Fruit fly (Drosophila melanogaster): ENCODE data around the gene CG8004.
A peak's percentile ranks its signal among the peaks of the same experiment; 100 is the strongest.

Gene CG8004

dm6 chr3L:19901486-19902255, 26.6 kb downstream of the CG8004 start:
- TF ChIP-seq lola (GFP tag; optimal IDR thresholded peaks at IDR 0.05) (no peak), N (GFP tag; optimal IDR thresholded peaks at IDR 0.05) (no peak), GATAd (GFP tag; optimal IDR thresholded peaks at IDR 0.05) (no peak), fru (GFP tag; optimal IDR thresholded peaks at IDR 0.05) (no peak), h (GFP tag; optimal IDR thresholded peaks at IDR 0.05) (no peak), Rel (GFP tag; optimal IDR thresholded peaks at IDR 0.05) (no peak), Rel (tag; optimal IDR thresholded peaks at IDR 0.05) (peak; percentile 71), dl (GFP tag; optimal IDR thresholded peaks at IDR 0.05; ENCODE audit: insufficient read depth in 1 of 2, partially characterized antibody in 2 of 2) (no peak)

- TF ChIP-seq Rel (GFP tag; optimal IDR thresholded peaks at IDR 0.05), result peak; percentile 41
- TF ChIP-seq Rel (tag; optimal IDR thresholded peaks at IDR 0.05), result peak; percentile 100
- TF ChIP-seq dl (GFP tag; optimal IDR thresholded peaks at IDR 0.05; ENCODE audit: insufficient read depth in 1 of 2, partially characterized antibody in 2 of 2), result peak in 1 of 2 experiments; percentile 8
- TF ChIP-seq Hnf4 (GFP tag; optimal IDR thresholded peaks at IDR 0.05), result peak; percentile 31
- peak in 1 of 2 experiments; percentile 35 for TF ChIP-seq foxo (GFP tag; optimal IDR thresholded peaks at IDR 0.05)
- TF ChIP-seq rgr (GFP tag; optimal IDR thresholded peaks at IDR 0.05), result peak; percentile 7
- peak; percentile 57 for TF ChIP-seq h (GFP tag; optimal IDR thresholded peaks at IDR 0.05)
- TF ChIP-seq HLH106 (tag; optimal IDR thresholded peaks at IDR 0.05), result no peak
- no peak for TF ChIP-seq Hr83 (GFP tag; optimal IDR thresholded peaks at IDR 0.05; ENCODE audit: poor library complexity, severe bottlenecking)
- TF ChIP-seq Myc (optimal IDR thresholded peaks at IDR 0.05), result no peak
- TF ChIP-seq ey (GFP tag; optimal IDR thresholded peaks at IDR 0.05), result peak; percentile 19
- TF ChIP-seq Mio (GFP tag; optimal IDR thresholded peaks at IDR 0.05), result no peak
Observed at dm6 chr3L:19900184-19901089, 27.9 kb downstream of the CG8004 start.

- no peak for TF ChIP-seq Vsx2 (GFP tag; optimal IDR thresholded peaks at IDR 0.05; ENCODE audit: partially characterized antibody)
- TF ChIP-seq Dfd (GFP tag; optimal IDR thresholded peaks at IDR 0.05), result no peak
- peak; percentile 28 for TF ChIP-seq h (GFP tag; optimal IDR thresholded peaks at IDR 0.05)
- peak; percentile 30 for TF ChIP-seq tai (GFP tag; optimal IDR thresholded peaks at IDR 0.05)
- TF ChIP-seq CrebA (GFP tag; optimal IDR thresholded peaks at IDR 0.05; ENCODE audit: borderline replicate concordance), result peak; percentile 63
- peak; percentile 15 for TF ChIP-seq Jra (GFP tag; optimal IDR thresholded peaks at IDR 0.05)
- no peak for TF ChIP-seq Rel (GFP tag; optimal IDR thresholded peaks at IDR 0.05)
- peak; percentile 86 for TF ChIP-seq Rel (tag; optimal IDR thresholded peaks at IDR 0.05)
- no peak for TF ChIP-seq sv (GFP tag; optimal IDR thresholded peaks at IDR 0.05)
- no peak for TF ChIP-seq pan (optimal IDR thresholded peaks at IDR 0.05)
- TF ChIP-seq foxo (GFP tag; optimal IDR thresholded peaks at IDR 0.05), result no peak
- TF ChIP-seq HLH106 (tag; optimal IDR thresholded peaks at IDR 0.05), result no peak
Observed at dm6 chr3L:19899308-19899927, 28.9 kb downstream of the CG8004 start.

dm6 chr3L:19898547-19899282, 29.6 kb downstream of the CG8004 start:
- no peak for TF ChIP-seq CG9705 (GFP tag; optimal IDR thresholded peaks at IDR 0.05)
- no peak for TF ChIP-seq fru (GFP tag; optimal IDR thresholded peaks at IDR 0.05)
- peak; percentile 17 for TF ChIP-seq psq (GFP tag; optimal IDR thresholded peaks at IDR 0.05)
- no peak for TF ChIP-seq dmrt93B (GFP tag; optimal IDR thresholded peaks at IDR 0.05)
- TF ChIP-seq sv (GFP tag; optimal IDR thresholded peaks at IDR 0.05), result no peak
- TF ChIP-seq woc (GFP tag; optimal IDR thresholded peaks at IDR 0.05), result peak; percentile 25
- no peak for TF ChIP-seq Mio (GFP tag; optimal IDR thresholded peaks at IDR 0.05)

dm6 chr3L:19897685-19898009, 30.7 kb downstream of the CG8004 start:
- peak; percentile 41 for TF ChIP-seq CG32264 (GFP tag; optimal IDR thresholded peaks at IDR 0.05)
- no peak for TF ChIP-seq usp (GFP tag; optimal IDR thresholded peaks at IDR 0.05)
- no peak for TF ChIP-seq sage (GFP tag; optimal IDR thresholded peaks at IDR 0.05)
